Worm (Caenorhabditis elegans): Measurements from ENCODE around the gene egl-5.

ce11 chrIII:7805253-7805652 is 8.9 kb upstream of the egl-5 start:
- TF ChIP-seq ztf-18 (tag; optimal IDR thresholded peaks at IDR 0.05): no peak
- TF ChIP-seq ztf-28 (GFP tag; IDR thresholded peaks at IDR 0.05): no peak

Data from whole organism, young adult.